Worm (Caenorhabditis elegans) whole organism, L4 larva: ENCODE data around the gene anp-1.

Experiments
- F44E2.7 ChIP-seq: fragments of 200-800 bp; sonication (Bioruptor generic); IDR thresholded peaks from 2 replicates; pipeline ENCODE4 v2.1.2; 2022; ENCODE audit warnings: missing genetic modification characterization, missing compliant biosample characterization
- T26A8.4 ChIP-seq: fragments of 200-800 bp; sonication (Bioruptor generic); IDR thresholded peaks from 2 replicates; pipeline ENCODE4 v1.3.6; 2022; ENCODE audit warnings: missing genetic modification characterization, missing compliant biosample characterization
- Y105C5A.15 ChIP-seq: fragments of 200-800 bp; sonication (Bioruptor generic); IDR thresholded peaks from 2 replicates; pipeline ENCODE4 v1.3.6; 2022; ENCODE audit warnings: missing genetic modification characterization, missing compliant biosample characterization
- Y48G9A.11 ChIP-seq: fragments of 200-800 bp; sonication (Bioruptor generic); IDR thresholded peaks from 2 replicates; pipeline ENCODE4 v1.3.6; 2022; ENCODE audit warnings: missing genetic modification reagents, missing genetic modification characterization, missing compliant biosample characterization
- Y75B8A.6 ChIP-seq: fragments of 200-800 bp; sonication (Bioruptor generic); IDR thresholded peaks from 2 replicates; pipeline ENCODE4 v1.3.6; 2022; ENCODE audit warnings: missing genetic modification reagents, missing genetic modification characterization, missing compliant biosample characterization
- aha-1 ChIP-seq: fragments of 150-350 bp; peaks from one replicate; lab custom pipeline; 2014; ENCODE audit warnings: missing biosample characterization, missing genetic modification characterization
- ama-1 ChIP-seq: fragments of 150-350 bp; optimal IDR thresholded peaks from 2 replicates; lab custom pipeline; 2014; ENCODE audit warnings: inconsistent platforms, mixed read lengths
- attf-4 ChIP-seq: sonication (generic microtip); optimal IDR thresholded peaks from 3 replicates; lab custom pipeline; 2017; ENCODE audit warnings: missing biosample characterization, missing genetic modification characterization
- ceh-20 ChIP-seq: fragments of 200-800 bp; sonication (Bioruptor generic); IDR thresholded peaks from 2 replicates; pipeline ENCODE4 v1.3.6; 2022; ENCODE audit warnings: missing genetic modification reagents, missing genetic modification characterization, missing compliant biosample characterization
- cey-2 ChIP-seq: sonication (generic microtip); optimal IDR thresholded peaks from 3 replicates; lab custom pipeline; 2017; ENCODE audit warnings: missing genetic modification characterization, mild to moderate bottlenecking, missing compliant biosample characterization, antibody characterized with exemption, borderline replicate concordance; ENCODE audit not compliant: insufficient read depth
- ctbp-1 ChIP-seq: fragments of 200-800 bp; sonication (Bioruptor generic); IDR thresholded peaks from 2 replicates; pipeline ENCODE4 v1.3.6; 2022; ENCODE audit warnings: missing genetic modification reagents, missing genetic modification characterization, missing compliant biosample characterization
- daf-12 ChIP-seq: fragments of 150-350 bp; optimal IDR thresholded peaks from 2 replicates; lab custom pipeline; 2014; ENCODE audit warnings: missing biosample characterization, missing genetic modification reagents, missing genetic modification characterization
- daf-16 ChIP-seq, 3 experiments: sonication (generic microtip); optimal IDR thresholded peaks; 2 replicates each; lab custom pipeline; 2016 to 2017; ENCODE audit warnings: missing genetic modification characterization in 3 of 3, missing genetic modification reagents in 3 of 3, mild to moderate bottlenecking in 2 of 3, missing compliant biosample characterization in 2 of 3, missing biosample characterization in 1 of 3, moderate library complexity in 1 of 3
- daf-19 ChIP-seq: fragments of 200-800 bp; sonication (Bioruptor generic); conservative IDR thresholded peaks from 2 replicates; pipeline ENCODE4 v1.3.6; 2022; ENCODE audit warnings: missing genetic modification characterization, missing compliant biosample characterization
- dmd-6 ChIP-seq: fragments of 200-800 bp; sonication (Bioruptor generic); IDR thresholded peaks from 2 replicates; pipeline ENCODE4 v1.3.6; 2022; ENCODE audit warnings: missing genetic modification reagents, missing genetic modification characterization, missing compliant biosample characterization
- dmd-8 ChIP-seq: fragments of 200-800 bp; sonication (Bioruptor generic); IDR thresholded peaks from 2 replicates; pipeline ENCODE4 v1.3.6; 2022; ENCODE audit warnings: missing genetic modification characterization, missing compliant biosample characterization
- dve-1 ChIP-seq: sonication (generic microtip); optimal IDR thresholded peaks from 2 replicates; lab custom pipeline; 2017; ENCODE audit warnings: antibody characterized with exemption, mild to moderate bottlenecking, missing genetic modification characterization, missing compliant biosample characterization; ENCODE audit not compliant: insufficient read depth
- egl-43 ChIP-seq: fragments of 200-800 bp; sonication (Bioruptor generic); IDR thresholded peaks from 2 replicates; pipeline ENCODE4 v1.3.6; 2022; ENCODE audit warnings: missing genetic modification reagents, missing genetic modification characterization, missing compliant biosample characterization
- hlh-11 ChIP-seq: fragments of 200-800 bp; sonication (Bioruptor generic); optimal IDR thresholded peaks from 2 replicates; lab custom pipeline; 2018; ENCODE audit warnings: mild to moderate bottlenecking, missing genetic modification characterization, missing compliant biosample characterization
- lin-1 ChIP-seq: fragments of 200-800 bp; sonication (Bioruptor generic); IDR thresholded peaks from 2 replicates; pipeline ENCODE4 v1.3.6; 2022; ENCODE audit warnings: missing genetic modification reagents, missing genetic modification characterization, missing compliant biosample characterization
- mdt-29 ChIP-seq: fragments of 200-800 bp; sonication (Bioruptor generic); IDR thresholded peaks from 2 replicates; pipeline ENCODE4 v1.3.6; 2022; ENCODE audit warnings: missing genetic modification reagents, missing genetic modification characterization, missing compliant biosample characterization
- nhr-11 ChIP-seq: fragments of 150-350 bp; optimal IDR thresholded peaks from 2 replicates; lab custom pipeline; 2014; ENCODE audit warnings: missing biosample characterization, missing genetic modification characterization
- nhr-28 ChIP-seq: fragments of 150-350 bp; optimal IDR thresholded peaks from 2 replicates; lab custom pipeline; 2014; ENCODE audit warnings: missing biosample characterization, missing genetic modification characterization
- nhr-42 ChIP-seq: fragments of 200-800 bp; sonication (Bioruptor generic); IDR thresholded peaks from 2 replicates; pipeline ENCODE4 v1.3.6; 2022; ENCODE audit warnings: missing genetic modification characterization, missing compliant biosample characterization
- nhr-6 ChIP-seq: fragments of 150-350 bp; optimal IDR thresholded peaks from 2 replicates; lab custom pipeline; 2014; ENCODE audit warnings: missing biosample characterization, missing genetic modification characterization
- nhr-77 ChIP-seq: fragments of 150-350 bp; optimal IDR thresholded peaks from 2 replicates; lab custom pipeline; 2014; ENCODE audit warnings: missing biosample characterization, missing genetic modification characterization
- pha-4 ChIP-seq, 2 experiments: fragments of 150-350 bp in 1 of 2; fragments of 200-800 bp in 1 of 2; sonication (Bioruptor generic) in 1 of 2; IDR thresholded peaks in 1 of 2; optimal IDR thresholded peaks in 1 of 2; 2 replicates each; pipeline versions ENCODE4 v1.3.6 to Lab custom; 2014 to 2022; ENCODE audit warnings: missing genetic modification characterization in 2 of 2, missing genetic modification reagents in 2 of 2, missing biosample characterization in 1 of 2, missing compliant biosample characterization in 1 of 2
- pqm-1 ChIP-seq: sonication (generic microtip); optimal IDR thresholded peaks from 2 replicates; lab custom pipeline; 2017; ENCODE audit warnings: missing biosample characterization, missing genetic modification characterization
- rbr-2 ChIP-seq: sonication (generic microtip); optimal IDR thresholded peaks from 2 replicates; lab custom pipeline; 2016; ENCODE audit warnings: missing genotype, missing genetic modification characterization, missing compliant biosample characterization
- saeg-2 ChIP-seq: fragments of 200-800 bp; sonication (Bioruptor generic); IDR thresholded peaks from 2 replicates; pipeline ENCODE4 v1.3.6; 2022; ENCODE audit warnings: missing genetic modification reagents, missing genetic modification characterization, missing compliant biosample characterization
- snpc-1.2 ChIP-seq: fragments of 200-800 bp; sonication (Bioruptor generic); IDR thresholded peaks from 2 replicates; pipeline ENCODE4 v1.3.6; 2022; ENCODE audit warnings: missing genetic modification reagents, missing genetic modification characterization, missing compliant biosample characterization
- snpc-4 ChIP-seq: fragments of 150-350 bp; optimal IDR thresholded peaks from 2 replicates; lab custom pipeline; 2014; ENCODE audit warnings: missing biosample characterization, missing genetic modification characterization
- spr-1 ChIP-seq: sonication (generic microtip); optimal IDR thresholded peaks from 2 replicates; lab custom pipeline; 2016; ENCODE audit warnings: mild to moderate bottlenecking, missing genetic modification characterization, missing compliant biosample characterization
- spr-3 ChIP-seq: fragments of 200-800 bp; sonication (Bioruptor generic); optimal IDR thresholded peaks from 2 replicates; lab custom pipeline; 2018; ENCODE audit warnings: mild to moderate bottlenecking, missing genetic modification characterization, missing compliant biosample characterization
- tra-1 ChIP-seq: fragments of 200-800 bp; sonication (Bioruptor generic); IDR thresholded peaks from 2 replicates; pipeline ENCODE4 v1.3.6; 2022; ENCODE audit warnings: missing genetic modification reagents, missing genetic modification characterization, missing compliant biosample characterization
- unc-39 ChIP-seq: sonication (generic microtip); optimal IDR thresholded peaks from 2 replicates; lab custom pipeline; 2017; ENCODE audit warnings: missing biosample characterization, missing genetic modification characterization
- unc-62 ChIP-seq, 3 experiments: fragments of 150-350 bp in 1 of 3; sonication (generic microtip); optimal IDR thresholded peaks in 2 of 3; peaks in 1 of 3; 1 replicate in 1 of 3; 2 replicates in 2 of 3; lab custom pipeline; 2014 to 2017; ENCODE audit warnings: missing biosample characterization in 3 of 3, missing genetic modification characterization in 3 of 3, missing genetic modification reagents in 3 of 3, missing genotype in 1 of 3
- zfp-3 ChIP-seq: fragments of 200-800 bp; sonication (Bioruptor generic); conservative IDR thresholded peaks from 2 replicates; pipeline ENCODE4 v1.3.6; 2022; ENCODE audit warnings: missing genetic modification reagents, missing genetic modification characterization, missing compliant biosample characterization
- zip-11 ChIP-seq: fragments of 200-800 bp; sonication (Bioruptor generic); IDR thresholded peaks from 2 replicates; pipeline ENCODE4 v1.3.6; 2022; ENCODE audit warnings: missing genetic modification characterization, missing compliant biosample characterization
- ztf-11 ChIP-seq: fragments of 150-350 bp; optimal IDR thresholded peaks from 2 replicates; lab custom pipeline; 2014; ENCODE audit warnings: missing biosample characterization, missing genetic modification characterization

anp-1 gene

DNA sequence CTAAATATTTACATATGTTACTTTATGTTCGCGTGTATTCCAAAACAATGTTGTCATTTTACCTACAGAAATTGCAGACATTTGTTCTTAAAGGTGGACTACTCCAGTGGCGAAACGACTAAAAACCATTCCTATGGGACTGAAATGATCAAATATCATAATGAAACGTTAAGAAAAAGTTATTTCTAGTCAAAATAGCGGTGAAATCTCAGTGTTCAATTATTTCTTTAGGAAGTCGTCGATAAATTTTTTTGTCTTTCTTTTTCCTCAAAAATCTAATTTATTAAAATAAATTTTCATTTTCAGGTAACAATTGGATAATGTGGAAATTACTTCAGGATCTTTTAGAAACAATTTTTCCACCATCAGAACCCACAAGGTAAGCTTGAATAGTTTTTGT is 23.9 kb upstream of the anp-1 start, which contains the start of gene C44H9.4:
Gene C44H9.4 (plus strand): TSS at position 301 of the 400 bp plus-strand sequence.
- TF ChIP-seq ceh-20 (GFP tag; lab: Robert Waterston, UW): no peak
- TF ChIP-seq tra-1: no peak
- TF ChIP-seq cey-2: no peak

DNA sequence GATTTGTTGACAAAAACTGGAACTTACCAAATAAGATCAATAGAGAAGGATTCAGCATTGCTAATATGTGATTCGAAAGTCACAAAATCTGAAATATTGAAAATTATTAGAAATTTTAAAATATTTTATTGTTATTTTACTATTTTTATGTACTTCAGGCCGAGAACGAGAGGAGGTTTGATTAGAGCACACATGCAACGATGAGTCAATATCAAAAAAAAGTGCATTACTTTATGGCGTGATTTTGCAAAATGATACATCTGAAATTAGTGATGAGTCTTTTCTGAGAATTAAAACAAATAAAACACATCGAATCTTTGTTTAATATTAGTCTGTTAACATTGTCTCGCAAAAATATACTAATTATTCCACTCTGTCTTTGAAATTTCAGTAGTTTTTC is 14.5 kb upstream of the anp-1 start:
- no peak for TF ChIP-seq daf-16 (GFP tag; optimal IDR thresholded peaks at IDR 0.05; lab: Kevin White, UChicago)
- TF ChIP-seq daf-16 (tag; optimal IDR thresholded peaks at IDR 0.05; lab: Kevin White, UChicago): peak; percentile 6
- no peak for TF ChIP-seq ama-1 (lab: Kevin White, UChicago)

DNA sequence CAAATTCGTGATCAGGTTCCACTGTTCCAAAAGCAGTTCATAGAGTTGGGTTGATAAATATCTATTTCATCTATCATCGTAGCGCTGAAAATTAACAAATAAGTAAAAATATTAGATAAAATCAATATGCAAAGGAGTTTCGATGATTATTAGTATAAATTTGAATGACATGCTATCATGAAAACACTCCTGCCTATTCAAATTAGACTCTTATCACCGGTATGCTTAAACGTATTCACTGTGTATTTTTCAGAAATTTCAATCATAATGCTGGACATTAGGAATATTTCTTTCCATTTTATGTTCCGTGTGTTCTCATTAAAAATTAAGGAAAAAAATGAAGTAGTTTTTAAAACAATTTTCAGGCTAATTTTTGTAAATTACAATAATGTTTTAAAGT is 14.0 kb upstream of the anp-1 start, which contains the start of gene C44H9.6:
Gene C44H9.6 (minus strand): TSS at position 101 of the 400 bp plus-strand sequence.
- no peak for TF ChIP-seq Y105C5A.15 (GFP tag; lab: Robert Waterston, UW)
- peak; percentile 14 for TF ChIP-seq dve-1 (tag; lab: Kevin White, UChicago)
- TF ChIP-seq daf-16 (GFP tag; optimal IDR thresholded peaks at IDR 0.05; lab: Kevin White, UChicago): no peak
- peak; percentile 47 for TF ChIP-seq daf-16 (tag; optimal IDR thresholded peaks at IDR 0.05; lab: Kevin White, UChicago)

DNA sequence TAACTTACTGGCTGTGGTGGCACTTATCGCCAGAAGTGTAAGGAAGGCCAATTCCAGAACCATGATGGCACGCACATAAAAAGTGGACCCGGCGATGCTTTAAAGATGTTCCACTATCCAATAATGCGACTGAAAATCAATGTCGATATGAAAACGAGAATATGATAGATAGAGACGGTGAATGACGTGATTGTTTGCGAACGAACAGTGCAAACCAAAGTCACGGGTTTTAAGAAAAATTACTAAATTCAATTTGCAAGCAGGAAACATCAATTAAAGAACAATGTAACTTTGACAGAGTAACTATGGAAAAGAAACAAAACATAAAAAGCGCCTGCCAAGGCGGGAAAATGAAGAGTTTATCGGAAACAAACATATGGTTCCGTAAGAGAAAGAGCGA is 9.5 kb upstream of the anp-1 start, which contains the start of gene C44H9.5:
Gene C44H9.5 (minus strand): TSS at position 129 of the 400 bp plus-strand sequence.
- TF ChIP-seq aha-1 (tag; lab: Kevin White, UChicago): peak; percentile 9
- peak; percentile 8 for TF ChIP-seq nhr-6 (tag; lab: Kevin White, UChicago)
- peak in 1 of 2 experiments; percentile 19 for TF ChIP-seq unc-62 (GFP tag; optimal IDR thresholded peaks at IDR 0.05 in 1 of 2; lab: Kevin White, UChicago)
- TF ChIP-seq unc-62 (tag; optimal IDR thresholded peaks at IDR 0.05; lab: Kevin White, UChicago): no peak
- TF ChIP-seq ctbp-1: no peak
- peak; percentile 4 for TF ChIP-seq nhr-28 (tag; lab: Kevin White, UChicago)
- peak; percentile 3 for TF ChIP-seq hlh-11
- TF ChIP-seq dmd-6: peak; percentile 55; the same call in 1 of the 2 replicates
- peak; percentile 13 for TF ChIP-seq pqm-1 (tag; lab: Kevin White, UChicago)
- peak; percentile 14 for TF ChIP-seq dve-1 (tag; lab: Kevin White, UChicago)
- TF ChIP-seq F44E2.7 (GFP tag; lab: Robert Waterston, UW): no peak
- no peak for TF ChIP-seq daf-16 (GFP tag; optimal IDR thresholded peaks at IDR 0.05; lab: Kevin White, UChicago)
- peak; percentile 29 for TF ChIP-seq daf-16 (tag; optimal IDR thresholded peaks at IDR 0.05; lab: Kevin White, UChicago)
- no peak for TF ChIP-seq daf-12 (tag; lab: Kevin White, UChicago)

DNA sequence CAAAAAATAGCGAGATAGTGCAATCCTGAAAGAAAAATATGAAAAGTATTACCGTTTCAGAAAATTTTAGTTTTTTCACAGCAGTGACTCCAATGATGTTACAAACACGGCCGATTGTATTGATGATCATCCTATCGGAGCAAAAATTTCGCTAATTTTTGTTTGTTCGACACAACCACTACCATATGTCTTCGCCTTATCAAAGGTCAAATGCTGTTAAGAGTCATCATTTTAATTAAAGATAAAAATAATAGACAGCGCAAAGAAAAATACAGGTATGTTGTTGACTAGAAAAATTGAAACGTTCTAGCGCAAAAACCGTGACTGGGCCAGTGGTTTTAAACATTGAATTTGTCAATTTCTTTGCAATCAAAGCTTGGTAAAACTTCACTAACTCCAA is 6.9 kb upstream of the anp-1 start:
- no peak for TF ChIP-seq hlh-11
- TF ChIP-seq pha-4 (GFP tag; IDR thresholded peaks at IDR 0.05; lab: Robert Waterston, UW): no peak
- TF ChIP-seq pha-4 (tag; optimal IDR thresholded peaks at IDR 0.05; lab: Kevin White, UChicago): no peak
- TF ChIP-seq pqm-1 (tag; lab: Kevin White, UChicago): peak; percentile 42
- TF ChIP-seq dmd-8 (GFP tag; lab: Robert Waterston, UW): no peak
- TF ChIP-seq Y48G9A.11 (GFP tag; lab: Robert Waterston, UW): no peak
- TF ChIP-seq snpc-4 (tag; lab: Kevin White, UChicago): no peak
- no peak for TF ChIP-seq daf-16 (GFP tag; optimal IDR thresholded peaks at IDR 0.05; lab: Kevin White, UChicago)
- peak; percentile 66 for TF ChIP-seq daf-16 (tag; optimal IDR thresholded peaks at IDR 0.05; lab: Kevin White, UChicago)
- no peak for TF ChIP-seq mdt-29
- TF ChIP-seq zfp-3: no peak
- TF ChIP-seq nhr-6 (tag; lab: Kevin White, UChicago): peak; percentile 96
- TF ChIP-seq T26A8.4: no peak
- no peak for TF ChIP-seq nhr-11
- TF ChIP-seq nhr-28 (tag; lab: Kevin White, UChicago): peak; percentile 74
- no peak for TF ChIP-seq spr-3
- no peak for TF ChIP-seq aha-1 (tag; lab: Kevin White, UChicago)
- TF ChIP-seq dmd-6: peak; percentile 36; the same call in 1 of the 2 replicates
- no peak for TF ChIP-seq egl-43 (GFP tag; lab: Robert Waterston, UW)

DNA sequence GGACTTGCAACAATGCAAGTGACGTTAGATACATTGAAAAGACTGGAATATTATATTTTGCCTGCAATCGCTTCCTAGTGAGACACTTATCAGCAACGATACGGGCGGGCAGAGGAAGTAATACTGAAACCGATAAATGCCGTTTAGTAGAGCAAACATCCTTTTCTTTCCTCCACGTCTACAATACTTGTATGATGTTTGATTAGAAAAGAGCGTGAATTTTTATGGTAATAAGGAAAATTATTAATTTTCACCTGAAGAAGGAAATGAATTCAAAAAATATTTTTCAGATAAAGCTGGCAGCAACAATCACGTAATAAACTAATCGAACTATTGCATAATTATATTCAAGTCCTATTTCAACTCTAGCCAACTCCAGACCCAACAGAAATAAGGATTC is 4.5 kb upstream of the anp-1 start, which contains the start of gene C44H9.7:
Gene C44H9.7 (minus strand): TSS at position 101 of the 400 bp plus-strand sequence.
- TF ChIP-seq nhr-11 (no peak), unc-39 (no peak), saeg-2 (GFP tag; lab: Robert Waterston, UW) (no peak), nhr-77 (tag; lab: Kevin White, UChicago) (no peak), nhr-42 (GFP tag; lab: Robert Waterston, UW) (no peak), attf-4 (tag; lab: Kevin White, UChicago) (no peak), Y105C5A.15 (GFP tag; lab: Robert Waterston, UW) (no peak), T26A8.4 (no peak), spr-1 (tag; lab: Kevin White, UChicago) (no peak), ztf-11 (tag; lab: Kevin White, UChicago) (no peak), Y75B8A.6 (no peak), lin-1 (GFP tag; lab: Robert Waterston, UW) (no peak), zip-11 (GFP tag; lab: Robert Waterston, UW) (no peak), daf-19 (GFP tag; lab: Robert Waterston, UW) (no peak), snpc-1.2 (no peak), rbr-2 (no peak)
